Fruit fly (Drosophila melanogaster) ovary, adult (tissue): ENCODE measurements around the gene CG31776.

Experiments
- CG17801 ChIP-seq: fragments of 200-800 bp; optimal IDR thresholded peaks from 2 replicates; lab custom pipeline; 2019; ENCODE audit warnings: missing biosample characterization, mild to moderate bottlenecking, missing genetic modification characterization, moderate library complexity; ENCODE audit not compliant: partially characterized antibody

The CG31776 gene

DNA sequence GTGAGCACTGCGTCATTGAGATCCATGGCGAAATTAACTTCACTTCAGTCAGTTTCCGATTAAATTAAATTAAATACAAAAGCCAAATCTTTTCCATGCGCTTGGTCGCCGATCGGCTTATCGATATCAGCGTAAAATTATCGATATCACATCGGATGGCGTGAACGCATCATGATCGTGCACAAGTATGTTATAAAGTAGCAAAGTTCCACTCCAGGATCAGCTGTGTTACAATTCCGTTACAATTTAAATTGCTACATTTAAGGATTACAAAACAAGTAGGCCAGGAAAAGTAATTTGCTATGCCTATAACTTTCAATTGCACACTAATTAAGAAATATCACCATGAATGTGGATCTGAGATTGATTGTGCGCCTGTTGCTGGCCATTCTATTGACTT lies at the start of gene CG31776, which contains the start of gene Pif1:
Gene CG31776, plus strand, starts transcription at position 314 of the 400 bp plus-strand sequence.
Gene Pif1, minus strand, starts transcription at position 136 of the 400 bp plus-strand sequence.
- no peak for TF ChIP-seq CG17801

DNA sequence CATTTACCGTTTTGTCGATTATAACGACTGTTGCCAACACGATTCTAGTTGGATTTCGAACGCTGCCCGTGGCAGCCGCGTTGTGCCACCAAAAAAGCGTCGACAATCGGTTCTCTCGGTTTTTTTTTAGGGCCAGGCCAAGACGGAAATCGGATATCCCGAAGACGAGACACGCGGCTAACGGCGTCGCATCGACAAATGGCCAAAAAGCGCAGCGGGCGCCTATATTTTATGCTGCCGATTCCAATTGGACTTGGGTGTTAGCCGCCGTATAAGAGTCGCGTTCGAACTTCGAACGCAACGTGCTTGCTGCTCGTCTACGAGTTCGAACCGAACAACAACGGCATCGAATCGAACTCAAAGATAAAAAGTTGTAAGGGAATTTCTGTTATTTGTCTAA lies 47.2 kb upstream of the CG31776 start:
- no peak for TF ChIP-seq CG17801

DNA sequence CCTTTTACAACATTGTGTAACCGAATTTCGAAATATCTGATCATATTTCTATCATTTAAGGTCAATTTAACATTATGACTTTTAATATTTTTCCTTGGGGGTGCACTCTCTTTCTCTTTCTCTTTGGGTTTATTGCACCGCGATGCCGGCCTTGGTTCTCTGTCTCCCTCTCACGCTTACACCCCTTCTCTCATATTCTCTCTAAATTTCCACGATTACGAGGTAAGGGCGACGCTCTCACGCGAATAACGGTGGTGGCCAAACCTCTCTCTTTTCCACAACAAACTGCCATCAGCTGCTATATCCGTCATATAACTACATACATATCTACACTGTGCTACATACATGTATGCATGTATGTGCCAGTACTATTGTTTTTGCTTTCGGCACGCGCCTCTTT lies 44.0 kb upstream of the CG31776 start:
- TF ChIP-seq CG17801 = no peak

DNA sequence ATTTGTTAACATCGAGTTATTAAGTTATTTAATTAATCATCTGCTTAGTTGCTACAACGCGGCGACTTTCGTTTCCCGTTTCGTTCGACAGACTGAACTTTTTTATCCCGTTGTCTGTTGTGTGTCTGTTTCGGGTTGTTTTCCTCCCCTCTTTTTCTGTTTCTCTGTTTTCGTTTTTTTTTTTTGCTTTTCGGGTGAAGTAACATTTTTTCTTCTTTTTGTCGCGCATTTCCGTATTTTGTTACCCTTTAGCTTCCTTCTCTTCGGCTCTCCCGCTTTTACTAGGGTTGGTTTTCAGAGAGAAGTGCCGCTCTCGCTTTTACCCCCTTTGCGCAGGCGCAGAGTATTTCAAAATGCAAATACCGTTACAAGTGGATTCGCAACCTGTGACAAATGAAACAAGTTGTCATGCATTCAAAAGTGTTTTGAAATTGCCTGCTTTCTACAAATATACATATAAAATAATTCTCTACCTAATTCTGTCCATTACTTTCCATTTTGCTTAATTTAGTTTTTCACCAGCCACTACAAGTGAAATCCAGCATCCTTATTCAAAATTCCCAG lies 43.2 kb upstream of the CG31776 start, which contains the start of gene Pgant2:
Gene Pgant2, minus strand, starts transcription at position 51 of the 564 bp plus-strand sequence.
- no peak for TF ChIP-seq CG17801

DNA sequence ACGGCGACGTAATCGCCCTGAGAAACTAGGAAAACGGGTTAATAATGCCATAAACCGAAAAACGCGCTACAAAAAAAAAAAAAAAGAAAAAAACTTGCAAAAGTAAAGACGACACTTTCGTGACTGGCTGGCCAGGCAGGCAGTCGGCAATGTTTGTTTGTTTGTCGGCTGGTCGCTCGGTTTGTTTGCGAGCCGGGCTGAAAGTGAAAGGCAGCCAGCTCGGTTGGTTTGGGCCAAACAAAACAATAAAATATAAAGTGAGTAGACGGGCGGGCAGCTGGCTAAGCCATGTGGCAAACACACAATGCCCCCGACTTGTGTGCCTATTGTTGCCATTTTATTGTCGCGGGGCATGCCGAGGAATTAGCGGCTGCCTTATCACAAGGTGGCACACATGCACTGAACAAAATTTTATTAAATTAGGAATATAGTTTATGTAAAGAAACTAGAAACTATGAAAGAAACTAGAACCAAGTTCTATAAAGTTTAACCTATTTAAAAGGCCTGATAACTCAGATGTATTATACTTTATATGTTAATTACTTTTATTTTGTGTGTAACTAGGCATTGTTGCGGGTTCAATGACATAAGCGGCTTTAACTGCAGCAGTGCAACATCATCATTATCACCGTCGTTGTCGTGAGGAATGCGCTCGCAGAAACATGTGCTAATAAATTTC lies 41.4 kb upstream of the CG31776 start:
- TF ChIP-seq CG17801 = no peak

DNA sequence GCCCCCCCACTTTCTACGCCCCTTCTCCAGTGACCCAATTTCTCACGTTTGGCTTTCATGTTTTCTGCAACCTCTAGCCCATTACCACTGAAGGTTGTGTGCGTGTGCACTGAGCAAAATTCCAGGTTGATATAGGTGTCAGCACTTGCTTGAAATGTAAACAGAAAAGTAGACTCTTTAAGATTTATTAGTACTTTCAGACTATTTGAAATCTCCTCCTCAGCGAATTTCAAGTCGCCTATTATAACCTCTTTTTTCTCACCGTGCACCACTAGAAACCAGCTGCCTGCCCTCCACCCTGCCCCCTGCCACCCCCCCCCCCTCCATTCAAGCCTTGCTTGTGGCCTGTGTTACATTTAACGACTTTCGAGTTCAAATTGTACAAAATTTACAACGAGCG lies 34.9 kb upstream of the CG31776 start:
- no peak for TF ChIP-seq CG17801

DNA sequence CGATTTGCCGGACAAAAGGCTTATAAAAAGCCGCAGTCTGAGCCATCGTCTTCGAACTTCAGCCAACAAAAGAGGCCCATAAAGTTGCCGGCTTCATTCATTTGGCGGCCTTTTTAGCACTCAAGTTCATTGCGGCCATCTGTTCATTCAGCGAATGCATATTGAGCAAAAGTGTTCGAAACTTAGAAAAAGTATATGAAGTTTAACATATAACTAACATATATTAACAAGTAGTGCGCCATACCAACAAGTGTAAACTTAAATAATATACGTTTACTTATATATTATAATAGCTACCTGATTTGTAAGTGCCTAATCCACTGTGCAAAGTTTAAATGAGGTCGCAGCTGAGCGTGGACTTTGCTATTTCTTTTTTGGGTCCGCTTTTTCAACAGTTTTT lies 33.6 kb upstream of the CG31776 start:
- TF ChIP-seq CG17801 = no peak

DNA sequence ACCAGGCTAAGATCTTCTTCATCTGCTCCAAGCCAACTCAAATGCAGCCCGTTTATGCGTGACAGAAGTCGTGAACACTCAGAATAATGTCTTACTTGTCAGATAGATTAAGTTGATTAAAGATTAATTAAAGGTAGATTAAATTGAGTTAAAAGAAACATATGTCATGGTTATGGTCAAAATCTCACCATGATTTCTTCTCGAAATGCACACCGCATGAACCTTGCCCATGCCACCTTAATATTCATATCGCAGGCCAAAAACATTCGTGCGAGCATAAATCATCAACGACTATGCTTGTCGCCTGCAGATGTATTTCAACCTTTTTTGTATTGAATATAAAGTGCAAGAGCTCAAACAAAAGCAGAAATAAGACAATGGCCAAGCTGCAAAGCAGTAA lies 32.9 kb upstream of the CG31776 start:
- no peak for TF ChIP-seq CG17801

DNA sequence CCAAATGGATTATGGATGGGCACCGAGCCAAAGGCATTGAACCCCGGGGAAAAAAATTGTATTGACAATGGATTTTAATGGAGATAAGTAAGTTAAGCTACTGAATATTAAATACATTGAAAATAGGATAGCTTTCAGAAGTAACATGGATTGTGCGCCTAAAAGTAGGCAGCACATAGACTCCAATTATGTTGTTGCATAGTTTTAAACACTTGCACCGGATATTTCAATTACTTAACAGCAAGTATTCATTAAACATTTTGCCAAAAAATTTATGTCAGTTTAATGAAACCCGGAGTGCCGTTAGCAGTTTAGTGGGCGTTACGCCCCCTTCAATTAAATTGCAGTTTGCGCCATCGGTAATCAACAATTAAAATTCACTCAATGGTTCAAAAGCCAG lies 31.9 kb upstream of the CG31776 start:
- TF ChIP-seq CG17801 = no peak

DNA sequence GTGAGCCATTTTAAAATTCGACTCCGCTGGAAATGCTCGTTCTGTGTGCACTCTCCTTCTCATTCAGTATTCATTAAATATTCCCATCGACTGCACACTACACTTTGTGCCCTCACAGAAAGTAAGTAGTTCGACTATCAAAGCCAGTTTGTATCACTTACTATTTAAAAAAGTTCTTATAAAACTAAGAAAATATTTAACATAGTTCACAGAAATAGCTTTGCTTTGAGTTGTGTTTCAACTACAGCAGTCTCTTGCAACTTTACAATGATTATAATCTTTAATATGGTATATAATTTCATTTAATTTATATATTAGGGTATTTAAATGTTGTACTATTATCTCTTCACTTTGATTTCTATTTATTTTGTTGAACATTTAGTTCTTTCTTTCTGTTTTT lies 30.5 kb upstream of the CG31776 start:
- no peak for TF ChIP-seq CG17801

DNA sequence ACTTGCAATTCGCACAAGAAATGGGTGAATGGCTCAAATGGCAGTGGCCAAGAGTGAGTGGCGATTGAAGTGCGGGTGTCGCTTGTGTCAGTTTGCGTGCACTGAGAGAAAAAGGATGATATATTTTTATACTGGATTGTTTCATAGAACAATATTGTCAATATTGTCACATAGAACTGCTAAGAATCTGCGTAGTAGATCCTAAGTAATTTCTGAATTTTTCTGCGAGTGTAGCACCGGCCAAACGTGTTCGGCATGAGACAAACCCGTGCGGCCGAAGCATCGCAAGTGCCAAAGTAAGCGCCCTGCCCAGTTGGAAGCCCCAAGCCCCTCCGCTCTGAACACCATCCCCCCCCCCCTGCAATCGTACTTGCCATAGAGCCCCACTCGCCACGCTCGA lies 29.7 kb upstream of the CG31776 start:
- TF ChIP-seq CG17801 = no peak

DNA sequence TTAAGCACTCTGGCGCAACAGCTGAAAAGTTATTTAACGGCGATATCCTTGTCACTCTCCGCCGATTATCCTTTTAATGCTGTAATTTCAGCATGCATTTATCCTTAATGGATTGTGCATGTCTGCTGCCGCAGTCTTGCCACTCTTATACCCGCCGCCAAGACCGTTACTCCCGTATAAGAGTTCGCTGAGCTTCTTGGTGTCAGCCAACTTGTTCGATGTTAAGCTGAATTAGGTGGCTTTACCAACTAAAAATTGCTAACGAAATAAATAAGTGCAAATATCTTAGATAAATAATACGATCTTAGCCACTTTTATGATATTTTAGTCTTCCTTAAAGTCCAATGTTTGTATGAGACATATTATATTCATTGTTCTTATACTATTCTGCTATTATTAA lies 28.8 kb upstream of the CG31776 start:
- no peak for TF ChIP-seq CG17801

DNA sequence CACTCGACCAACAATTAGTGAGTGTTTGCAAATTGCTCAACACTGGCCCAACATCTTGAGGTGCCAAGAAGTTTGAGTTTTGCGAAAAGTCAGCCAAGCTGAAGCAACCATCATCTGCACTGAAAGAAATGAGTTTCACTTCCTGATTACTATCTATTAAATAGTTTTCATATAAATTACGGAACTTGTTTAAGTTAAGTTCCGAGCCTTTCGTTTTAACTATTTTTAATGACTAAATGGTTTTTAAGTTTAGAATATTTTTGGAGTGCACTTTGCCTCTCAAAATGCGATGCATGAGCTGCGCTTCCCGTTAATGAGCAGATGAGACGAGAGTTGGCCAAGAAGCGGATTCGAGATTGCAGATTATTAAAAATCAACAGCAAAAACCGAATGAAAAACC lies 28.3 kb upstream of the CG31776 start:
- no peak for TF ChIP-seq CG17801

DNA sequence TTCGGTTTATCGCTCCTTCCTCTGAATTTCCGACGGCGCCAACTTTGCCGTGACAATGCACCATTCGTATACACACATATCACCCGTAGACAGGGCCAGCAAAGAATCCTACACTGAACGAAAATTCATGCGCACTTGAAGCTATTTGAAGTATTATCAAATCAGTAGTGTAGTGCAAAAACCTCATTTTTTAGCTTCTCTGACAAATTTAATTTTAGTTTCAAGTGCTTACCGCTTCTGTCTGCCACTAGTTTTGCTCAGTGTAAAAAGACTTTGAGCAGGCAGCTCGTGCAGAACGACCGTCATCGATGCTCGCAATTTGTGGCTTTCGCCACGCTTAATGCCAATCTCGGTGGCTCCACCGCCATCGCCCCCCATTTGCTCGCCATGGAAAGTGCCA lies 25.2 kb upstream of the CG31776 start:
- TF ChIP-seq CG17801 = no peak

DNA sequence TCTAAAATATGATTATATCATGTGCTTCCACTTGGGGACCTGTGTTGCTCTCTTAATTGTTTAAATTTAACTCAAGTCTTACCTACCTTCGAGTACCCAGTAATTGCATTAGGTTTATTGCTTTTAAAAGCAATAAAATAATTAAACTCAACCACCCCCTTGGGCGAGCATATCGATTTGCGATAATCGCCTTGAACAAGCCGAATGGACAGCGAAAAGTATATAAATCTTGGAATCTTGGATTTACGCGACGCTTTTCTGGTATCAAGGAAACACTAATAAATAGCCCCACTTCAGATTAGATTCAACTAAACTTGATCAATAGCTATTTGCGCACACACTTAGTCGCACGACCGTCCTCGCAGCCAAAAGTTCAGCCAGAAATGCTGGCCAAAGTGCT lies 24.3 kb upstream of the CG31776 start, which contains the start of gene CG2772:
Gene CG2772, plus strand, starts transcription at position 338 of the 400 bp plus-strand sequence.
- TF ChIP-seq CG17801 = no peak

DNA sequence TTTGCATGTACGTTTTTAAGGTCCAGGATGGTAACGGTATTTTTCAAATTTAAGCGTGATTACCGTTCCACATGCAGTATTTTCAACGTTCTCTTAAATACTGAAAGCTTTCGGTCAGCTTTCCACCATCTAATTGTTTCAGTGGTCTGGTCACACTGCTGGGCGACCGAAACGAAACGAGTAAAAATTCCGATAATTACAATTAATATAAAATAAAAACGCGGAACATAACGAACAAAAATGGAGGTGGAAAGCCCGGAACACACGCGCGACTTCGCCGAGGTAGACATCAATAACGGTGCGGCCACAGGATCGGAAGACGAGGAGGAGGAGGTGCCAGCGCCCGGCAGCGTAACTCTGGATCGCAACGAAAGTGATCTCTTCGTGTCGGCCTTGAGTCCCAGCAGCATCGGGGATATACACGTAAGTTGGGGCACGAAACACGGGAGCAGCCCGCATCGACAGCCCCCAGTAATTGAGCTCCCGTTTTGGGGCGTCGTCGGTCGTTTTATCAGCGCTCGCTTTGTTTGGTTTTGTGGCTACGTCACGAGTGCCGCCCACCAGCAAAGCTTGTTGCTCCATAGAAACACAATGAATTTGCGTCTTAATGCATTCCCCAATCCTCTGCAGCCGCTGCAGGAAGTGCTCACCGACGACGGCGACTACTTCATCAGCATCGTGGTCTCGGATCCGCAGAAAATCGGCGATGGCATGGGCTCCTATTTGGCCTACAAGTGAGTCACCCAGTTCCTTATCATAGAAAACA lies 20.2 kb upstream of the CG31776 start, which contains the start of gene Snx1:
Gene Snx1, plus strand, starts transcription at position 129 of the 766 bp plus-strand sequence.
- peak; percentile 52 for TF ChIP-seq CG17801

DNA sequence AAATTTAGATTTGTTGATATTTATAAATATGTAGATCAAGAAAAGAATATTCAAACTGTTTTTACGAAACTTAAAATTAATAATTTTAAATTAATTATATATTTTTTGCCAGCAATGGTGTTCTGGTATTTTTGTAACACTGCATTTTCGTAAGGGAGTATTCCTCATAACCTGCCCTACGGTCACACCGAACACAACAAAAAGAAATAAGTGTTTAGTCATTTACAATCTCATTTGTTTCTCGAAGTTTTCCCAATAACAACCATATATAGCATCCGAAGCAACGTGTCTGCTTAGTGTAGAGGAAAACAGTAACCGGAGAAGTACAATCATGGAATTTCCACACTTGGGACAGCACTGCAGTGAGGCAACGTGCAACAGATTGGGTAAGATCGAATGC lies 17.7 kb upstream of the CG31776 start, which contains the start of gene CG12795:
Gene CG12795, plus strand, starts transcription at position 181 of the 400 bp plus-strand sequence.
- peak; percentile 35 for TF ChIP-seq CG17801
